Fruit fly (Drosophila melanogaster) whole organism, prepupa: ENCODE results near the gene repo.

Experiments used
- Blimp-1 ChIP-seq: fragments of 200-800 bp; sonication (Bioruptor generic); optimal IDR thresholded peaks from 3 replicates; lab custom pipeline; 2017; ENCODE audit warnings: missing biosample characterization, missing genetic modification characterization, mild to moderate bottlenecking, moderate library complexity, missing genetic modification reagents
- CG10669 ChIP-seq: fragments of 200-800 bp; sonication (Bioruptor generic); optimal IDR thresholded peaks from 3 replicates; lab custom pipeline; 2018; ENCODE audit warnings: missing biosample characterization, mild to moderate bottlenecking, missing genetic modification characterization, moderate library complexity
- CG11294 ChIP-seq: fragments of 200-800 bp; sonication (Bioruptor generic); IDR thresholded peaks from 2 replicates; pipeline ENCODE4 v1.3.6; 2022; ENCODE audit warnings: missing biosample characterization, missing genetic modification characterization
- CG16779 ChIP-seq: fragments of 200-800 bp; sonication (Bioruptor generic); optimal IDR thresholded peaks from 3 replicates; lab custom pipeline; 2017; ENCODE audit warnings: missing biosample characterization, mild to moderate bottlenecking, missing genetic modification characterization
- CG32006 ChIP-seq: fragments of 200-800 bp; sonication (Bioruptor generic); optimal IDR thresholded peaks from 3 replicates; lab custom pipeline; 2017; ENCODE audit warnings: missing biosample characterization, mild to moderate bottlenecking, missing genetic modification characterization
- CG4318 ChIP-seq: fragments of 200-800 bp; sonication (Bioruptor generic); optimal IDR thresholded peaks from 3 replicates; lab custom pipeline; 2017; ENCODE audit warnings: missing biosample characterization, mild to moderate bottlenecking, missing genetic modification characterization
- Eip75B ChIP-seq: fragments of 200-800 bp; sonication (Bioruptor generic); optimal IDR thresholded peaks from 3 replicates; lab custom pipeline; 2016; ENCODE audit warnings: missing biosample characterization, missing genetic modification characterization
- Ets21C ChIP-seq: fragments of 200-800 bp; sonication (Bioruptor generic); optimal IDR thresholded peaks from 3 replicates; lab custom pipeline; 2016; ENCODE audit warnings: missing biosample characterization, missing genetic modification characterization
- Ets96B ChIP-seq: fragments of 200-800 bp; optimal IDR thresholded peaks from 2 replicates; lab custom pipeline; 2019; ENCODE audit warnings: missing biosample characterization, mild to moderate bottlenecking, missing genetic modification characterization, moderate library complexity
- Hr4 ChIP-seq: fragments of 200-800 bp; sonication (Bioruptor generic); optimal IDR thresholded peaks from 3 replicates; lab custom pipeline; 2016; ENCODE audit warnings: missing biosample characterization, missing genetic modification characterization
- Lpt ChIP-seq: fragments of 200-800 bp; sonication (Bioruptor generic); optimal IDR thresholded peaks from 3 replicates; lab custom pipeline; 2016; ENCODE audit warnings: missing biosample characterization, missing genetic modification characterization
- eg ChIP-seq: fragments of 200-800 bp; sonication (Bioruptor generic); IDR thresholded peaks from 3 replicates; pipeline ENCODE4 v1.3.6; 2022; ENCODE audit warnings: missing biosample characterization, missing genetic modification characterization
- net ChIP-seq: fragments of 200-800 bp; sonication (Bioruptor generic); optimal IDR thresholded peaks from 3 replicates; lab custom pipeline; 2016; ENCODE audit warnings: missing biosample characterization, missing genetic modification characterization

dm6 chr3R:18235879-18236278, at the start of gene repo:
- no peak for TF ChIP-seq Ets96B
- no peak for TF ChIP-seq CG4318 (GFP tag; lab: Kevin White, UChicago)
- TF ChIP-seq CG11294 (GFP tag; lab: Robert Waterston, UW) = no peak
- no peak for TF ChIP-seq Lpt
- TF ChIP-seq Ets21C (GFP tag; lab: Kevin White, UChicago) = no peak
- no peak for TF ChIP-seq CG16779 (tag; lab: Kevin White, UChicago)
- no peak for TF ChIP-seq Eip75B (GFP tag; lab: Kevin White, UChicago)
- no peak for TF ChIP-seq Blimp-1 (GFP tag; lab: Kevin White, UChicago)
- no peak for TF ChIP-seq Hr4 (GFP tag; lab: Kevin White, UChicago)
- no peak for TF ChIP-seq CG32006 (GFP tag; lab: Kevin White, UChicago)
- TF ChIP-seq net (GFP tag; lab: Kevin White, UChicago) = no peak
- no peak for TF ChIP-seq eg (GFP tag; lab: Robert Waterston, UW)
- TF ChIP-seq CG10669 (GFP tag; lab: Kevin White, UChicago) = no peak
